Fruit fly (Drosophila melanogaster): ENCODE results near the gene CG8915.
A peak's percentile ranks its signal among the peaks of the same experiment; 100 is the strongest.

The CG8915 gene

dm6 chrX:17229475-17230169 lies 15.2 kb downstream of the CG8915 start (continued):
- TF ChIP-seq CoRest (tag; optimal IDR thresholded peaks at IDR 0.05) (peak; percentile 50), CG42726 (GFP tag; IDR thresholded peaks at IDR 0.05; ENCODE audit: partially characterized antibody) (no peak), tll (GFP tag; optimal IDR thresholded peaks at IDR 0.05) (no peak), wek (GFP tag; optimal IDR thresholded peaks at IDR 0.05) (no peak), CG12659 (GFP tag; optimal IDR thresholded peaks at IDR 0.05) (no peak), fd102C (GFP tag; optimal IDR thresholded peaks at IDR 0.05) (no peak), az2 (GFP tag; optimal IDR thresholded peaks at IDR 0.05) (peak; percentile 26), nerfin-2 (GFP tag; IDR thresholded peaks at IDR 0.05; ENCODE audit: partially characterized antibody) (no peak), CG3847 (GFP tag; IDR thresholded peaks at IDR 0.05) (no peak), CG34376 (GFP tag; optimal IDR thresholded peaks at IDR 0.05) (no peak), CG8388 (GFP tag; optimal IDR thresholded peaks at IDR 0.05) (no peak), CG7928 (GFP tag; optimal IDR thresholded peaks at IDR 0.05) (no peak), Six4 (GFP tag; optimal IDR thresholded peaks at IDR 0.05) (no peak), Chrac-16 (GFP tag; optimal IDR thresholded peaks at IDR 0.05) (peak; percentile 21), z (GFP tag; IDR thresholded peaks at IDR 0.05) (no peak), Hand (GFP tag; optimal IDR thresholded peaks at IDR 0.05) (no peak), CG30020 (tag; optimal IDR thresholded peaks at IDR 0.05) (no peak), al (GFP tag; IDR thresholded peaks at IDR 0.05) (no peak), mirr (GFP tag; optimal IDR thresholded peaks at IDR 0.05) (no peak), CG5245 (GFP tag; optimal IDR thresholded peaks at IDR 0.05) (no peak), CG10543 (GFP tag; optimal IDR thresholded peaks at IDR 0.05) (no peak), CG1792 (GFP tag; optimal IDR thresholded peaks at IDR 0.05) (no peak), zfh2 (GFP tag; optimal IDR thresholded peaks at IDR 0.05) (no peak), nau (GFP tag; optimal IDR thresholded peaks at IDR 0.05) (no peak), scrt (GFP tag; optimal IDR thresholded peaks at IDR 0.05) (no peak), pum (GFP tag; optimal IDR thresholded peaks at IDR 0.05) (peak; percentile 17), B-H1 (GFP tag; IDR thresholded peaks at IDR 0.05) (no peak), CG7556 (GFP tag; optimal IDR thresholded peaks at IDR 0.05) (peak; percentile 2), CG12071 (GFP tag; optimal IDR thresholded peaks at IDR 0.05) (no peak), CG14441 (GFP tag; IDR thresholded peaks at IDR 0.05) (no peak), Eip74EF (GFP tag; optimal IDR thresholded peaks at IDR 0.05) (peak in 1 of 2 experiments; percentile 78), Sry-β (GFP tag; optimal IDR thresholded peaks at IDR 0.05) (no peak), Sox100B (GFP tag; optimal IDR thresholded peaks at IDR 0.05) (no peak), CG9817 (tag; optimal IDR thresholded peaks at IDR 0.05) (peak; percentile 23), ems (GFP tag; optimal IDR thresholded peaks at IDR 0.05) (no peak), CG6689 (GFP tag; IDR thresholded peaks at IDR 0.05) (no peak), Kr (GFP tag; optimal IDR thresholded peaks at IDR 0.05) (no peak), tin (GFP tag; optimal IDR thresholded peaks at IDR 0.05) (no peak), crp (GFP tag; optimal IDR thresholded peaks at IDR 0.05) (no peak), NC2β (GFP tag; optimal IDR thresholded peaks at IDR 0.05) (peak; percentile 44), CG1647 (GFP tag; optimal IDR thresholded peaks at IDR 0.05) (no peak), grau (tag; optimal IDR thresholded peaks at IDR 0.05) (peak; percentile 38), NFAT (GFP tag; IDR thresholded peaks at IDR 0.05) (no peak), CG17385 (GFP tag; optimal IDR thresholded peaks at IDR 0.05) (peak; percentile 18), CG11247 (GFP tag; IDR thresholded peaks at IDR 0.05) (peak; percentile 64), CG3726 (GFP tag; IDR thresholded peaks at IDR 0.05) (no peak), CG15479 (GFP tag; optimal IDR thresholded peaks at IDR 0.05) (no peak), CG15073 (GFP tag; optimal IDR thresholded peaks at IDR 0.05) (no peak), CG11504 (tag; optimal IDR thresholded peaks at IDR 0.05) (peak; percentile 33)
